Worm (Caenorhabditis elegans) whole organism, L1 larva: ENCODE data around the gene M199.9.

Experiments
- C16A3.4 ChIP-seq: fragments of 150-350 bp; optimal IDR thresholded peaks from 2 replicates; lab custom pipeline; 2014; ENCODE audit warnings: missing biosample characterization, missing genetic modification characterization
- C34B4.2 ChIP-seq: sonication (generic microtip); optimal IDR thresholded peaks from 2 replicates; lab custom pipeline; 2017; ENCODE audit warnings: mild to moderate bottlenecking, missing genetic modification characterization, missing compliant biosample characterization
- aly-2 ChIP-seq: fragments of 150-350 bp; optimal IDR thresholded peaks from 2 replicates; lab custom pipeline; 2014; ENCODE audit warnings: missing biosample characterization, missing genetic modification characterization
- blmp-1 ChIP-seq: fragments of 150-350 bp; optimal IDR thresholded peaks from 2 replicates; lab custom pipeline; 2014; ENCODE audit warnings: missing biosample characterization, missing genetic modification characterization
- ceh-90 ChIP-seq: sonication (generic microtip); optimal IDR thresholded peaks from 2 replicates; lab custom pipeline; 2016; ENCODE audit warnings: missing genetic modification characterization, missing compliant biosample characterization
- dsc-1 ChIP-seq: sonication (generic microtip); optimal IDR thresholded peaks from 2 replicates; lab custom pipeline; 2016; ENCODE audit warnings: mild to moderate bottlenecking, missing genetic modification characterization, missing compliant biosample characterization
- efl-1 ChIP-seq, 4 experiments: fragments of 150-350 bp; optimal IDR thresholded peaks in 3 of 4; peaks in 1 of 4; 1 replicate in 1 of 4; 2 replicates in 3 of 4; lab custom pipeline; 2014; ENCODE audit warnings: missing biosample characterization in 2 of 4, missing genetic modification characterization in 2 of 4, missing genetic modification reagents in 2 of 4
- efl-3 ChIP-seq: fragments of 200-800 bp; sonication (Bioruptor generic); optimal IDR thresholded peaks from 2 replicates; lab custom pipeline; 2018; ENCODE audit warnings: mild to moderate bottlenecking, missing genetic modification characterization, missing compliant biosample characterization
- egl-13 ChIP-seq: sonication (generic microtip); optimal IDR thresholded peaks from 2 replicates; lab custom pipeline; 2016; ENCODE audit warnings: missing genotype, missing genetic modification reagents, missing genetic modification characterization, missing compliant biosample characterization
- ets-5 ChIP-seq: fragments of 200-800 bp; sonication (Bioruptor generic); IDR thresholded peaks from 2 replicates; pipeline ENCODE4 v1.3.6; 2022; ENCODE audit warnings: missing genetic modification characterization, missing compliant biosample characterization
- fkh-4 ChIP-seq: sonication (generic microtip); optimal IDR thresholded peaks from 2 replicates; lab custom pipeline; 2016; ENCODE audit warnings: missing compliant biosample characterization, missing genetic modification characterization, borderline replicate concordance
- isw-1 ChIP-seq: fragments of 200-800 bp; sonication (Bioruptor generic); IDR thresholded peaks from 2 replicates; pipeline ENCODE4 v1.3.6; 2022; ENCODE audit warnings: missing genetic modification characterization, missing compliant biosample characterization
- lin-13 ChIP-seq: fragments of 150-350 bp; optimal IDR thresholded peaks from 2 replicates; lab custom pipeline; 2014; ENCODE audit warnings: missing biosample characterization, missing genetic modification reagents, missing genetic modification characterization
- lin-35 ChIP-seq, 2 experiments: fragments of 150-350 bp; optimal IDR thresholded peaks; 2 replicates each; lab custom pipeline; 2014; ENCODE audit warnings: missing biosample characterization in 2 of 2, missing genetic modification characterization in 2 of 2, missing genetic modification reagents in 2 of 2
- lir-3 ChIP-seq: sonication (generic microtip); optimal IDR thresholded peaks from 2 replicates; lab custom pipeline; 2016; ENCODE audit warnings: mild to moderate bottlenecking, missing genetic modification characterization, moderate library complexity, missing compliant biosample characterization; ENCODE audit not compliant: poor library complexity
- mab-9 ChIP-seq: fragments of 200-800 bp; sonication (Bioruptor generic); IDR thresholded peaks from 2 replicates; pipeline ENCODE4 v1.3.6; 2022; ENCODE audit warnings: missing genetic modification reagents, missing genetic modification characterization, missing compliant biosample characterization
- mdl-1 ChIP-seq, 2 experiments: fragments of 150-350 bp; optimal IDR thresholded peaks; 2 replicates each; lab custom pipeline; 2014 to 2017; ENCODE audit warnings: missing biosample characterization in 2 of 2, missing genetic modification characterization in 2 of 2, inconsistent platforms in 1 of 2
- nhr-20 ChIP-seq: sonication (generic microtip); optimal IDR thresholded peaks from 2 replicates; lab custom pipeline; 2016; ENCODE audit warnings: mild to moderate bottlenecking, missing genetic modification characterization, missing compliant biosample characterization
- nhr-47 ChIP-seq: sonication (generic microtip); optimal IDR thresholded peaks from 2 replicates; lab custom pipeline; 2016; ENCODE audit warnings: mild to moderate bottlenecking, missing genetic modification characterization, moderate library complexity, missing compliant biosample characterization
- nhr-84 ChIP-seq: sonication (generic microtip); optimal IDR thresholded peaks from 2 replicates; lab custom pipeline; 2017; ENCODE audit warnings: missing biosample characterization, missing genetic modification characterization
- nhr-85 ChIP-seq: sonication (generic microtip); peaks from one replicate; lab custom pipeline; 2016; ENCODE audit warnings: missing genetic modification characterization, inconsistent platforms, missing compliant biosample characterization
- skn-1 ChIP-seq: fragments of 150-350 bp; optimal IDR thresholded peaks from 2 replicates; lab custom pipeline; 2014; ENCODE audit warnings: missing biosample characterization, missing genetic modification characterization
- swsn-7 ChIP-seq: sonication (generic microtip); optimal IDR thresholded peaks from 2 replicates; lab custom pipeline; 2016; ENCODE audit warnings: missing genetic modification characterization, missing compliant biosample characterization
- tbx-2 ChIP-seq: sonication (generic microtip); optimal IDR thresholded peaks from 2 replicates; lab custom pipeline; 2016; ENCODE audit warnings: missing genetic modification characterization, missing compliant biosample characterization
- unc-130 ChIP-seq: fragments of 150-350 bp; optimal IDR thresholded peaks from 2 replicates; lab custom pipeline; 2017; ENCODE audit warnings: missing biosample characterization, missing genetic modification characterization, inconsistent platforms
- ztf-11 ChIP-seq, 2 experiments: sonication (generic microtip); optimal IDR thresholded peaks; 2 replicates each; lab custom pipeline; 2016 to 2017; ENCODE audit warnings: missing genetic modification characterization in 2 of 2, missing biosample characterization in 1 of 2, missing compliant biosample characterization in 1 of 2

M199.9 gene

ce11 chrIV:15107218-15107617 is 20.4 kb downstream of the M199.9 start:
- TF ChIP-seq blmp-1 (tag; lab: Kevin White, UChicago) (peak; percentile 18), C16A3.4 (tag; lab: Kevin White, UChicago) (no peak), tbx-2 (tag; lab: Kevin White, UChicago) (no peak), efl-1 (optimal IDR thresholded peaks at IDR 0.05; lab: Kevin White, UChicago) (peak; percentile 28 to 46), efl-1 (GFP tag; optimal IDR thresholded peaks at IDR 0.05 in 1 of 2; lab: Kevin White, UChicago) (peak in 1 of 2 experiments; percentile 88), lin-13 (GFP tag; lab: Kevin White, UChicago) (peak; percentile 25), nhr-20 (tag; lab: Kevin White, UChicago) (peak; percentile 4), nhr-47 (tag; lab: Kevin White, UChicago) (peak; percentile 14), nhr-85 (tag; lab: Kevin White, UChicago) (peak; percentile 48), swsn-7 (tag; lab: Kevin White, UChicago) (peak; percentile 14), ceh-90 (tag; lab: Kevin White, UChicago) (no peak)

ce11 chrIV:15103224-15103679 is 24.4 kb downstream of the M199.9 start, which contains the start of gene srt-44:
TSS of gene srt-44 (plus strand) at chrIV:15103629.
- TF ChIP-seq efl-1 (optimal IDR thresholded peaks at IDR 0.05; lab: Kevin White, UChicago) (no peak), efl-1 (GFP tag; optimal IDR thresholded peaks at IDR 0.05 in 1 of 2; lab: Kevin White, UChicago) (peak in 1 of 2 experiments; percentile 55), ets-5 (no peak)

ce11 chrIV:15098294-15098693 is 29.3 kb downstream of the M199.9 start, which contains the start of gene srt-49:
TSS of gene srt-49 (minus strand) at chrIV:15098394.
- TF ChIP-seq C16A3.4 (tag; lab: Kevin White, UChicago) = no peak
- TF ChIP-seq tbx-2 (tag; lab: Kevin White, UChicago) = no peak
- TF ChIP-seq mdl-1 (tag; optimal IDR thresholded peaks at IDR 0.05; lab: Kevin White, UChicago) = no peak
- no peak for TF ChIP-seq ztf-11 (tag; optimal IDR thresholded peaks at IDR 0.05; lab: Kevin White, UChicago)
- TF ChIP-seq isw-1 = no peak
- TF ChIP-seq lir-3 (tag; lab: Kevin White, UChicago) = no peak
- TF ChIP-seq efl-3 (GFP tag; lab: Kevin White, UChicago) = no peak
- TF ChIP-seq nhr-84 (tag; lab: Kevin White, UChicago) = no peak
- no peak for TF ChIP-seq mab-9 (GFP tag; lab: Robert Waterston, UW)
- TF ChIP-seq ceh-90 (tag; lab: Kevin White, UChicago) = no peak
- no peak for TF ChIP-seq skn-1
- TF ChIP-seq unc-130 (tag; lab: Kevin White, UChicago) = no peak
- TF ChIP-seq egl-13 (tag; lab: Kevin White, UChicago) = no peak
- TF ChIP-seq fkh-4 (tag; lab: Kevin White, UChicago) = no peak
- no peak for TF ChIP-seq lin-35 (GFP tag; optimal IDR thresholded peaks at IDR 0.05; lab: Kevin White, UChicago)
- TF ChIP-seq C34B4.2 (tag; lab: Kevin White, UChicago) = no peak
- no peak for TF ChIP-seq dsc-1 (tag; lab: Kevin White, UChicago)
- no peak for TF ChIP-seq aly-2 (tag; lab: Kevin White, UChicago)
